Fruit fly (Drosophila melanogaster) S2 (cell line): ENCODE data around the gene CG7530.

Experiments
- CG8478 ChIP-seq: fragments of >200 bp; optimal IDR thresholded peaks from 2 replicates; lab custom pipeline; 2018
- CTCF ChIP-seq, 2 experiments: fragments of >200 bp; optimal IDR thresholded peaks; 2 replicates each; lab custom pipeline; 2018

The CG7530 gene

dm6 chr3R:14721942-14722939 is 9.1 kb downstream of the CG7530 start:
- no peak for TF ChIP-seq CG8478 (lab: Kevin White, UChicago)
- no peak for TF ChIP-seq CTCF (optimal IDR thresholded peaks at IDR 0.05; lab: Kevin White, UChicago)

DNA sequence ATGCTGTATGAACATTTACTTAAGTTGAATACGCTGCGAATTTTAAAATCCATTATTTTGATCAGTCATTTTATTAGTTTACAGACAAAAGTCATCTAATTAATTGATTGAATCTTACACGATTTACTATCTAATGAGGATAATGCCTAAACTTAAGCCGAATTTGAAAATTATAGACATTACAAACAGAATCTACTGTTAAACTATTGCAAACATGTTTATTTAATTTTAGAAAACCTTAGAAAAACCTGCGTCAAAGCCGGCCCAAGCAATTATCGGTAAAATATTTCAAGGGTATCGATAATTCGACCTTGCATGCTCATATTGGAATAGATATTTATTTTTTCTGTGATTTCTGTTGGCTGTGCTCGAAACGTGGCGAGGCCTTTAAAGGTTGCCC is 10.4 kb downstream of the CG7530 start:
- TF ChIP-seq CG8478 (lab: Kevin White, UChicago) (no peak), CTCF (optimal IDR thresholded peaks at IDR 0.05; lab: Kevin White, UChicago) (no peak)

- no peak for TF ChIP-seq CG8478 (lab: Kevin White, UChicago)
- TF ChIP-seq CTCF (optimal IDR thresholded peaks at IDR 0.05; lab: Kevin White, UChicago): no peak
Observed at dm6 chr3R:14720130-14720529, 11.2 kb downstream of the CG7530 start.

DNA sequence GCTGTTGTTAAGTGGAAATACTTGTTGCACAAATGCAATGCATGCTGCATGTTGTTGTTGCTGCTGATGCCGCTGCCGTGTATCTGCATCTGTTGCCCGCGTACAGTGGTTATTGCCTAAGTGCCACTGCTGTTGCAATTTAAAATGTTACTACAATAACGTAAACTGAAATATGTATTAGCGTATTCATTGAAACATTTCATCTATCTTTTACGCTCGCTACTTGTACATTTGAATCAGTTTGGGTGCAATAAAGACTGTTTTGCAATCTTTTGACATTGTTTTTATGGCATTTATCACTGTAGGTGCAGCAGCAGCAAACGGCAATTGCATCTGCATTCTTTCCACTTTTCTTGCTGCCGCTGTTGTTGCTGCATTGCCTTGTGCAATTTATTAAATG is 11.9 kb downstream of the CG7530 start:
- no peak for TF ChIP-seq CTCF (optimal IDR thresholded peaks at IDR 0.05; lab: Kevin White, UChicago)
- TF ChIP-seq CG8478 (lab: Kevin White, UChicago): no peak

DNA sequence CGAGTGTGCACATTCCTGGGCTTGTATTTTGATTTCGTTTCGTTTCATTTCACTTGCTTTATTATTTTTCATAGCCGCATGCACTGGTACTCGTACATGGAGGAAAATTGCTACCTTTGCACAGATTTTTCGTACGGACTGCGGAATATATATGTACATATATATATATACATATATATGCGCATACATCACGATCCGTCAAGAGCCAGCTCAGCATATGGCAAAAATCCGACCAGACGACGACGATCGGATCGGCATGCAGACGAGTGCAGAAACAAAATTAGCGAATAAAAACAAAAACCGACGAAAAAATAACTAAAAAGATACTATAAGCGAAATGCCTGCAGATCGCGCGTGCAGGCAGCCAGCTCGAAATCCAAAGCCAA is 13.6 kb downstream of the CG7530 start:
- no peak for TF ChIP-seq CTCF (optimal IDR thresholded peaks at IDR 0.05; lab: Kevin White, UChicago)
- no peak for TF ChIP-seq CG8478 (lab: Kevin White, UChicago)

dm6 chr3R:14717076-14717711 is 14.1 kb downstream of the CG7530 start:
- TF ChIP-seq CG8478 (lab: Kevin White, UChicago) (no peak), CTCF (optimal IDR thresholded peaks at IDR 0.05; lab: Kevin White, UChicago) (no peak)

DNA sequence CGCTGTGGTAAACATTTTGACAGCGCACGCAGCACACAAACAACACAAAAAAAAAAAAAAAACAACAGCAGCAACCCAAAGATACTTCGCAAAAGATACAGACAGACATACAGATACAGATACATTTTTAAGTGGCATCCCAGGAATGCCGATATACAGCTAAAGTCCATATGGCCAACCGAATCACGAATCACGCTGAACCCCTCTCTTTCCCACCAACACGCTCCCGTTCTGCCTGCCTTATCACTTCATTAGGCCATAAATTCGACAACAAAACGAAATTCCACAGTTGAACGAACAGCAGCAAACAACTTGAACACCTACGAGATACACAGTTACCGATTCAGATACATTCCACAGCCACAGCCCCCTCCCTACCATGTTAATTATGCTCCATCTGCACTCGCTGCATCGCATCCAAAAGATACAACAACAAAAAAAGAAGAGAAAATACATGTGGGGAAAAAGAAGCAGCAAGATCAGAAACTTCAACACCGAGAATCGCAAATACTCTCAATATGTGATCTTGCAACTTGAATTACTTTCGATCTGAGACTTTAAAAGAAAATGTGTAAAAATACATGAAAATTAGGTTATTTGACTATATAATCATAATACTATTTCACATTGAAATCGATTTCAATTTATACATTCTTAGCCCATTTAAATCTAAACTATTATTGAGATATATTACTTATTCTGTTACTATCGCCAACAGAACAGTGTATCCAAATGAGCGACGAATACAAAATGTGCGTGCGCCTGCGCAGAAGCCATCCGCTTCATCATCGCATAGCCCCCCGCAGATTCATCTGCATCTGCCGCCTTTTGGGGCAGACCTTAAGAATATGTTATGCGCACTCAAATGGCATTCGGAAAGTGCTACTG is 14.9 kb downstream of the CG7530 start:
- TF ChIP-seq CG8478 (lab: Kevin White, UChicago) (no peak), CTCF (optimal IDR thresholded peaks at IDR 0.05; lab: Kevin White, UChicago) (no peak)

DNA sequence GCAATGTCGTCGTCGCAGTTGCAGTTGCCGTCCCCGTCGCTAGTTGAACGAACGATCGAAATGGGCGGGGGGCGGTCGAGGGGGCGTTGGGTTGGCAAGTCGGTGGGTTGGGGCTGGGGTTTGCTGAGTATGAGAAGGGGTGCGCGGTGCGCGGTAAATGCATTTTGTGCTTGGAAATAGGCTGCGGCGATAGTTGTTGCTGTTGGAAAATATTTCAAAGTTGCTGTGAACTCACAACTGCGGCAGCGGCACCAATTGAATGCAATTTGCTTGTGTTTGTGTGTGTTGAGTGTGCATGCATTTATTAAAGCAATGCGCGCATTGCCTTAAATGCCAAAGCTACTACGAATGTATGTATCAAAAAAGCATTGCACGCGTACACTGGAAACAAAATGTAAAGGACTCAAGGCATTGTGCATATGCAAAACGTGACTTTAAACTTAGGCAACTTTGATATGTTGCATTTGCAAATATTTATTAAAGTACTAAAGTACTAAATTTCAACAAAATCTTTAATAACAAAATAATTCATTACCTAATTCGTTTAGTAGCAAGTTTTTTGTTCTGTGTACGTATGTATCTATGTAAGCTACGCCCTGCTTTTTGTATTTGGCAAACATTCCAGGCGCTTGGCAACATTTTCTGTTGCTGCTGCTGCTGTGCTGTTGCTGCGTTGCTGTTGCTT is 16.3 kb downstream of the CG7530 start:
- no peak for TF ChIP-seq CG8478 (lab: Kevin White, UChicago)
- no peak for TF ChIP-seq CTCF (optimal IDR thresholded peaks at IDR 0.05; lab: Kevin White, UChicago)

dm6 chr3R:14714147-14714903 is 17.0 kb downstream of the CG7530 start:
- TF ChIP-seq CTCF (optimal IDR thresholded peaks at IDR 0.05; lab: Kevin White, UChicago) (peak in 1 of 2 experiments; percentile 32), CG8478 (lab: Kevin White, UChicago) (no peak)

dm6 chr3R:14713776-14714146 is 17.5 kb downstream of the CG7530 start:
- no peak for TF ChIP-seq CG8478 (lab: Kevin White, UChicago)

DNA sequence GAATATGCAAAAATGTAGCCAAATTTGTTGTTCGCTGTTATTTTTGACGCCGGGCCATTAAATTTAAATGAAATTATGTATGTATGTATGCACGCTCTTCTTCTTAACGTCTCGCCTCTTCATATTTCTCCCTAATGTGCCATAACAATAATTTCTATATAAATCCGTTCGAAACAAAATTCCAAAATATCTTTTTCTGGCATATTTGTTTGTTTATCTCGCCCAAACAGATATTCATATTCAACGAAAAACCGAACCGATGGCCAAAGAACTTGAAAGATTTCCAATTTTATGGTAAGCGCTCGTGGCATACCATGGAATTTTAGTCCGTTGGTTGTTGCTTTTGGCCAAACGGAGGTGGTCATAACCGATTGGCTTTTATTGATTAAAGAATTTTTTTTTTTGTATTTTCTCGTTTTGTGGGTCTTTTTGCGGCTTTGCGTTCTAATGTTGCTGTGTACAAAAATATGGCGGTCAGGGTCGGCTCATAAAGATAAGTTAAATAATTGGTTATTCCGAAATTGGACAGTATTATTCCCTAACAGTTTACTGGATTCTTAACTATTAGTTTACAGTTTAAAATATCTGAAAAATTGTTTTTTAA is 18.1 kb downstream of the CG7530 start:
- TF ChIP-seq CG8478 (lab: Kevin White, UChicago): no peak
- no peak for TF ChIP-seq CTCF (optimal IDR thresholded peaks at IDR 0.05; lab: Kevin White, UChicago)

dm6 chr3R:14711447-14712163 is 19.7 kb downstream of the CG7530 start:
- TF ChIP-seq CTCF (optimal IDR thresholded peaks at IDR 0.05; lab: Kevin White, UChicago): no peak
- no peak for TF ChIP-seq CG8478 (lab: Kevin White, UChicago)
